Fruit fly (Drosophila melanogaster): ENCODE results near the gene CG3847.
A peak's percentile ranks its signal among the peaks of the same experiment; 100 is the strongest.

The CG3847 gene

DNA sequence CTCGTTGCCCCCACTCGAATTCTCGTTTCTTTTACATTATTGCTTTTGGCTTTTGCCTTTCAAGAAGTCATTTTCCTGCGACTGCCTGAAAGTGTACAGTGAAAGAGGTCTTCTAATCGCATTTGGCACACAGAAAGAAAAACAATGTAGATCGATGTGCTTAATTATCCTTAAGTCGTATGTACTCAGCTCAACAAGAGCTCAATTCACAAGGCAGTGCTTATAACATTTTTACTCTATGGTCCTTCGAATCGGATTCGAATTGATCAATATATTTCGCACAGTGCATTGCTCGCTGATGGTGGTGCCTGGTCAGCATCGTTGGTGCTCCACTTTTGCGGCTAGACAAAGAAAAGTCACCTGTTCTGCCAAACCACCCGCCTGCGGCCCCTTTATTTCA is 36.5 kb upstream of the CG3847 start (continued):
- no peak for TF ChIP-seq CG1602 (GFP tag; optimal IDR thresholded peaks at IDR 0.05)
- TF ChIP-seq CG2875 (GFP tag; optimal IDR thresholded peaks at IDR 0.05), result no peak
- TF ChIP-seq CG3065 (GFP tag; optimal IDR thresholded peaks at IDR 0.05), result no peak
- TF ChIP-seq gce (GFP tag; IDR thresholded peaks at IDR 0.05), result no peak
- TF ChIP-seq CG8388 (GFP tag; optimal IDR thresholded peaks at IDR 0.05), result no peak
- peak; percentile 35; the same call in 1 of the 3 replicates for TF ChIP-seq dysf (GFP tag; IDR thresholded peaks at IDR 0.05)
- TF ChIP-seq ara (GFP tag; IDR thresholded peaks at IDR 0.05), result no peak
- peak; percentile 19 for TF ChIP-seq unpg (GFP tag; optimal IDR thresholded peaks at IDR 0.05)
- TF ChIP-seq CG9727 (GFP tag; optimal IDR thresholded peaks at IDR 0.05), result no peak
- TF ChIP-seq CG4707 (GFP tag; optimal IDR thresholded peaks at IDR 0.05), result no peak
- TF ChIP-seq CG8478 (optimal IDR thresholded peaks at IDR 0.05), result no peak
- peak; percentile 19 for TF ChIP-seq emc (GFP tag; optimal IDR thresholded peaks at IDR 0.05)
- TF ChIP-seq CG12071 (GFP tag; optimal IDR thresholded peaks at IDR 0.05), result peak; percentile 31
- TF ChIP-seq CG6175 (GFP tag; IDR thresholded peaks at IDR 0.05), result no peak
- TF ChIP-seq CG10654 (GFP tag; optimal IDR thresholded peaks at IDR 0.05), result no peak
- TF ChIP-seq scrt (GFP tag; optimal IDR thresholded peaks at IDR 0.05), result peak; percentile 5
- peak; percentile 29 for TF ChIP-seq fd96Cb (tag; optimal IDR thresholded peaks at IDR 0.05)
- no peak for TF ChIP-seq CG12299 (tag; optimal IDR thresholded peaks at IDR 0.05)
- TF ChIP-seq tx (GFP tag; optimal IDR thresholded peaks at IDR 0.05), result no peak
- TF ChIP-seq Hand (GFP tag; optimal IDR thresholded peaks at IDR 0.05), result no peak
- no peak for TF ChIP-seq stwl (tag; optimal IDR thresholded peaks at IDR 0.05)
- no peak for TF ChIP-seq CG4820 (GFP tag; optimal IDR thresholded peaks at IDR 0.05)
- no peak for TF ChIP-seq CG3281 (GFP tag; optimal IDR thresholded peaks at IDR 0.05)
- peak; percentile 49; the same call in 2 of the 3 replicates for TF ChIP-seq row (GFP tag; IDR thresholded peaks at IDR 0.05)
- peak; percentile 14 for TF ChIP-seq CG30403 (GFP tag; optimal IDR thresholded peaks at IDR 0.05)
- TF ChIP-seq Atf-2 (GFP tag; optimal IDR thresholded peaks at IDR 0.05), result no peak
- no peak for TF ChIP-seq E2f1 (GFP tag; IDR thresholded peaks at IDR 0.05)
- no peak for TF ChIP-seq H2.0 (GFP tag; IDR thresholded peaks at IDR 0.05)
- TF ChIP-seq cad (GFP tag; optimal IDR thresholded peaks at IDR 0.05), result no peak
- no peak for TF ChIP-seq sima (GFP tag; optimal IDR thresholded peaks at IDR 0.05)
- peak; percentile 32; the same call in 1 of the 2 replicates for TF ChIP-seq CG17328 (GFP tag; IDR thresholded peaks at IDR 0.05)
- no peak for TF ChIP-seq CG3838 (GFP tag; optimal IDR thresholded peaks at IDR 0.05)
- TF ChIP-seq Hr51 (GFP tag; optimal IDR thresholded peaks at IDR 0.05), result peak in 1 of 2 experiments; percentile 46
- no peak for TF ChIP-seq Dref (GFP tag; IDR thresholded peaks at IDR 0.05)
- no peak for TF ChIP-seq Six4 (GFP tag; optimal IDR thresholded peaks at IDR 0.05)
- no peak for TF ChIP-seq kni (GFP tag; optimal IDR thresholded peaks at IDR 0.05)
- TF ChIP-seq peb (GFP tag; IDR thresholded peaks at IDR 0.05), result no peak
- no peak for TF ChIP-seq rib (GFP tag; IDR thresholded peaks at IDR 0.05)
- TF ChIP-seq CG11093 (GFP tag; IDR thresholded peaks at IDR 0.05), result no peak
- TF ChIP-seq Hsf (GFP tag; optimal IDR thresholded peaks at IDR 0.05), result no peak
- TF ChIP-seq CG15479 (GFP tag; optimal IDR thresholded peaks at IDR 0.05), result no peak
- TF ChIP-seq tin (GFP tag; optimal IDR thresholded peaks at IDR 0.05), result no peak
- TF ChIP-seq CG11456 (GFP tag; IDR thresholded peaks at IDR 0.05), result no peak
- TF ChIP-seq inv (GFP tag; IDR thresholded peaks at IDR 0.05; ENCODE audit: partially characterized antibody), result no peak
- TF ChIP-seq MTF-1 (GFP tag; optimal IDR thresholded peaks at IDR 0.05; ENCODE audit: borderline replicate concordance), result no peak
- no peak for TF ChIP-seq fd64A (GFP tag; optimal IDR thresholded peaks at IDR 0.05)
- TF ChIP-seq dmrt11E (tag; optimal IDR thresholded peaks at IDR 0.05), result no peak
- no peak for TF ChIP-seq amos (GFP tag; IDR thresholded peaks at IDR 0.05; ENCODE audit: partially characterized antibody)
- TF ChIP-seq lab (GFP tag; optimal IDR thresholded peaks at IDR 0.05), result peak; percentile 48
- no peak for TF ChIP-seq CG9817 (tag; optimal IDR thresholded peaks at IDR 0.05)
- TF ChIP-seq HmgZ (tag; optimal IDR thresholded peaks at IDR 0.05), result no peak
- TF ChIP-seq CG7786 (GFP tag; optimal IDR thresholded peaks at IDR 0.05), result no peak
